Fruit fly (Drosophila melanogaster): ENCODE measurements around the gene Ras64B.
A peak's percentile ranks its signal among the peaks of the same experiment; 100 is the strongest.

Gene Ras64B

dm6 chr3L:4102496-4103257 lies 36.2 kb upstream of the Ras64B start, which contains the start of gene CG14995 (continued):
- no peak for TF ChIP-seq trem (tag; optimal IDR thresholded peaks at IDR 0.05)
- TF ChIP-seq Hsf (GFP tag; optimal IDR thresholded peaks at IDR 0.05) = no peak
- TF ChIP-seq CG6683 (GFP tag; optimal IDR thresholded peaks at IDR 0.05) = no peak
- TF ChIP-seq p53 (GFP tag; optimal IDR thresholded peaks at IDR 0.05) = no peak
- TF ChIP-seq dan (GFP tag; IDR thresholded peaks at IDR 0.05) = no peak
- TF ChIP-seq CG8359 (GFP tag; optimal IDR thresholded peaks at IDR 0.05; ENCODE audit: borderline replicate concordance) = no peak
- TF ChIP-seq TFAM (GFP tag; optimal IDR thresholded peaks at IDR 0.05) = no peak
- no peak for TF ChIP-seq wdn (GFP tag; IDR thresholded peaks at IDR 0.05)
- TF ChIP-seq gcm (GFP tag; optimal IDR thresholded peaks at IDR 0.05) = no peak
- TF ChIP-seq Dref (GFP tag; IDR thresholded peaks at IDR 0.05) = peak; percentile 78
- TF ChIP-seq cwo (GFP tag; optimal IDR thresholded peaks at IDR 0.05) = peak; percentile 0
- TF ChIP-seq dm (GFP tag; optimal IDR thresholded peaks at IDR 0.05) = no peak
- peak; percentile 21 for TF ChIP-seq dmrt99B (tag; optimal IDR thresholded peaks at IDR 0.05)
- TF ChIP-seq scrt (GFP tag; optimal IDR thresholded peaks at IDR 0.05) = peak; percentile 52
- TF ChIP-seq zf30C (GFP tag; optimal IDR thresholded peaks at IDR 0.05) = no peak
- TF ChIP-seq eve (GFP tag; optimal IDR thresholded peaks at IDR 0.05) = no peak
- TF ChIP-seq cg (GFP tag; optimal IDR thresholded peaks at IDR 0.05) = peak; percentile 87
- TF ChIP-seq Sry-β (GFP tag; optimal IDR thresholded peaks at IDR 0.05) = no peak
- no peak for TF ChIP-seq Optix (GFP tag; IDR thresholded peaks at IDR 0.05)
- peak; percentile 54 for TF ChIP-seq Drgx (GFP tag; IDR thresholded peaks at IDR 0.05)
- no peak for TF ChIP-seq CG1024 (GFP tag; IDR thresholded peaks at IDR 0.05)
- no peak for TF ChIP-seq onecut (GFP tag; IDR thresholded peaks at IDR 0.05)
- TF ChIP-seq sna (GFP tag; IDR thresholded peaks at IDR 0.05; ENCODE audit: partially characterized antibody) = 0 out of 2 replicates have a peak, but pooled peaks have one; percentile 15
- no peak for TF ChIP-seq CG1603 (tag; optimal IDR thresholded peaks at IDR 0.05)
- TF ChIP-seq Hr39 (optimal IDR thresholded peaks at IDR 0.05) = no peak
- no peak for TF ChIP-seq CG8388 (GFP tag; optimal IDR thresholded peaks at IDR 0.05)
- TF ChIP-seq NFAT (GFP tag; IDR thresholded peaks at IDR 0.05) = no peak
- TF ChIP-seq CG11456 (GFP tag; IDR thresholded peaks at IDR 0.05) = no peak
- peak; percentile 44 for TF ChIP-seq CG12769 (tag; optimal IDR thresholded peaks at IDR 0.05)
- TF ChIP-seq CG6854 (GFP tag; optimal IDR thresholded peaks at IDR 0.05) = peak; percentile 53
- TF ChIP-seq br (optimal IDR thresholded peaks at IDR 0.05) = no peak
- no peak for TF ChIP-seq CG9876 (GFP tag; optimal IDR thresholded peaks at IDR 0.05)
- peak; percentile 63 for TF ChIP-seq CG13296 (GFP tag; optimal IDR thresholded peaks at IDR 0.05)
- peak; percentile 7 for TF ChIP-seq HHEX (GFP tag; optimal IDR thresholded peaks at IDR 0.05)
- no peak for TF ChIP-seq CG14441 (GFP tag; IDR thresholded peaks at IDR 0.05)
- no peak for TF ChIP-seq CG16779 (GFP tag; IDR thresholded peaks at IDR 0.05)
- 0 out of 2 replicates have a peak, but pooled peaks have one; percentile 19 for TF ChIP-seq CG2129 (GFP tag; IDR thresholded peaks at IDR 0.05; ENCODE audit: partially characterized antibody)
- TF ChIP-seq klu (GFP tag; IDR thresholded peaks at IDR 0.05) = no peak
- peak; percentile 49 for TF ChIP-seq MESR4 (GFP tag; optimal IDR thresholded peaks at IDR 0.05)
- no peak for TF ChIP-seq Hr51 (GFP tag; optimal IDR thresholded peaks at IDR 0.05)
- no peak for TF ChIP-seq CG12942 (GFP tag; optimal IDR thresholded peaks at IDR 0.05)
- no peak for TF ChIP-seq pum (GFP tag; optimal IDR thresholded peaks at IDR 0.05)
- TF ChIP-seq Doc2 (GFP tag; IDR thresholded peaks at IDR 0.05) = no peak
- TF ChIP-seq BEAF-32 (GFP tag; optimal IDR thresholded peaks at IDR 0.05) = peak; percentile 75
- no peak for TF ChIP-seq CG3995 (GFP tag; optimal IDR thresholded peaks at IDR 0.05)
- TF ChIP-seq CG13287 (GFP tag; IDR thresholded peaks at IDR 0.05; ENCODE audit: partially characterized antibody) = peak; percentile 69
- TF ChIP-seq Myb (GFP tag; optimal IDR thresholded peaks at IDR 0.05) = peak; percentile 62
- no peak for TF ChIP-seq shn (GFP tag; optimal IDR thresholded peaks at IDR 0.05)
- no peak for TF ChIP-seq org-1 (GFP tag; optimal IDR thresholded peaks at IDR 0.05)
- TF ChIP-seq CG7987 (GFP tag; optimal IDR thresholded peaks at IDR 0.05) = peak; percentile 56

All from whole organism, embryonic.